Worm (Caenorhabditis elegans) whole organism, midembryonic: ENCODE measurements around the gene E02H9.7.

ENCODE experiments used
- cog-1 ChIP-seq: sonication (generic microtip); optimal IDR thresholded peaks from 2 replicates; lab custom pipeline; 2016; ENCODE audit warnings: missing genetic modification characterization, missing compliant biosample characterization
- flt-1 ChIP-seq: fragments of 200-800 bp; sonication (Bioruptor generic); IDR thresholded peaks from 2 replicates; pipeline ENCODE4 v1.3.6; 2022; ENCODE audit warnings: missing genetic modification characterization, missing compliant biosample characterization
- klf-2 ChIP-seq: fragments of 200-800 bp; sonication (Bioruptor generic); conservative IDR thresholded peaks from 2 replicates; pipeline ENCODE4 v1.3.6; 2022; ENCODE audit warnings: missing genetic modification reagents, missing genetic modification characterization, missing compliant biosample characterization
- tab-1 ChIP-seq: fragments of 200-800 bp; sonication (Bioruptor generic); IDR thresholded peaks from 2 replicates; pipeline ENCODE4 v1.3.6; 2022; ENCODE audit warnings: missing genetic modification characterization, missing compliant biosample characterization
- ztf-23 ChIP-seq: fragments of 200-800 bp; sonication (Bioruptor generic); IDR thresholded peaks from 2 replicates; pipeline ENCODE4 v1.3.6; 2022; ENCODE audit warnings: missing genetic modification reagents, missing genetic modification characterization, missing compliant biosample characterization

DNA sequence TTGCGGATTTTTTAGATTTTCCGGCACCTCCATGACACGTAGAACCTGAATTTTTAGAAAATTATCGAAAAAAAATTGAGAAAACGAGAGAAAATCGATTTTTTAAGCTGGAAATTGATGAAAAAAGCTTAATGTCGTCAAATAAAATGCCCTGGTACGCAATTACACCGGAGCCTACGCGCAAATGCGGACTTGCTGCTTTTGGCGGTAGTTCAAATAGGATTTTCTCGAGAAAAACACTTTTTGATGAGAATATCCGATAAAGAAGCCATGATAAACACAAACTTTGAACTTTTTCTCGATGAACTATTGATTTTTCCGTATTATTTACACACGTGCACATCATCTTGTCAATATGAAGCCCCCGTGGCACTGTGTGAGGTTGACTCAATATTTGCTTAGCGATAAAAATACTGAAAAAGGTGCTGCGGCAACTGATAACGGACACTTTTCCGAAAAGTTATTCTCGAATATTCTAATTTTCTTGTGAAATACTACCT lies 27.3 kb downstream of the E02H9.7 start, which contains the start of the genes W04B5.5 and W04B5.3:
- TF ChIP-seq tab-1 (GFP tag; lab: Robert Waterston, UW) (no peak), flt-1 (GFP tag; lab: Robert Waterston, UW) (no peak), ztf-23 (GFP tag; lab: Robert Waterston, UW) (no peak), klf-2 (GFP tag; lab: Robert Waterston, UW) (no peak), cog-1 (tag; lab: Kevin White, UChicago) (no peak)
